Worm (Caenorhabditis elegans): ENCODE measurements around the gene mma-1.

mma-1 gene

DNA sequence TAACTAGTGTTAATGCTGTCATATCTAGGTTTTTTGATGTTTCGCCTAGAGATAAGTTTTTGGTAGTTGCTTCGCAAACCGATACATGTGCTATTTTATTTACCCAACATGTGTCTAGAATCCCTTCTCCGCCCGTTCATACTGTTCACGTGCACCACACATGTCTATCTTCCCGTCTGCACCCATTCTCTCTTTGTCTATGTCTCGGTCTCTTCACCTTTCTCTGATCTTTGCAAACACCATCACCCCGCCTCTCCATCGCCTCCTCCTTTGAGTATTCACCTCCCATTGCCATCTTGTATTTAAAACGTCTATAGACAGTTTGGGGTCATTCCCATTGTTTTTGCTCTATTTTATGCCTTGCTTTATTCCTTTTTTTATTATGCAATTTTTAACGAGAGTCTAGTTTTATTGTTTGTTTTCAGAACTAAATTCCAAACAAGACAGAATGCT lies 41.2 kb upstream of the mma-1 start, which contains the start of gene F56H9.2 (continued):
- peak; percentile 28 for TF ChIP-seq nhr-11 (tag; optimal IDR thresholded peaks at IDR 0.05)
- TF ChIP-seq mep-1 (tag; optimal IDR thresholded peaks at IDR 0.05), result peak; percentile 76
- peak; percentile 99 for TF ChIP-seq mxl-2 (GFP tag; conservative IDR thresholded peaks at IDR 0.05)
- no peak for TF ChIP-seq fkh-10 (GFP tag; optimal IDR thresholded peaks at IDR 0.05)
- TF ChIP-seq egl-43 (GFP tag; IDR thresholded peaks at IDR 0.05), result no peak
- TF ChIP-seq spr-1 (tag; optimal IDR thresholded peaks at IDR 0.05), result peak; percentile 16
- TF ChIP-seq hlh-30 (tag; optimal IDR thresholded peaks at IDR 0.05; ENCODE audit: insufficient read depth), result peak; percentile 94
- TF ChIP-seq ZK337.2 (GFP tag; IDR thresholded peaks at IDR 0.05), result no peak
- no peak for TF ChIP-seq lin-15B (tag; optimal IDR thresholded peaks at IDR 0.05)
- TF ChIP-seq ZK546.5 (tag; optimal IDR thresholded peaks at IDR 0.05), result no peak
- no peak for TF ChIP-seq egl-27 (tag; optimal IDR thresholded peaks at IDR 0.05)
- no peak for TF ChIP-seq sdz-12 (GFP tag; optimal IDR thresholded peaks at IDR 0.05)
- TF ChIP-seq ces-1 (GFP tag; optimal IDR thresholded peaks at IDR 0.05), result no peak
- TF ChIP-seq duxl-1 (tag; optimal IDR thresholded peaks at IDR 0.05; ENCODE audit: poor library complexity), result no peak
- no peak for TF ChIP-seq vab-7 (GFP tag; IDR thresholded peaks at IDR 0.05)
- peak; percentile 51 for TF ChIP-seq nhr-28 (tag; optimal IDR thresholded peaks at IDR 0.05)
- TF ChIP-seq ceh-44 (GFP tag; IDR thresholded peaks at IDR 0.05), result no peak
- TF ChIP-seq skn-1 (tag; optimal IDR thresholded peaks at IDR 0.05), result no peak

DNA sequence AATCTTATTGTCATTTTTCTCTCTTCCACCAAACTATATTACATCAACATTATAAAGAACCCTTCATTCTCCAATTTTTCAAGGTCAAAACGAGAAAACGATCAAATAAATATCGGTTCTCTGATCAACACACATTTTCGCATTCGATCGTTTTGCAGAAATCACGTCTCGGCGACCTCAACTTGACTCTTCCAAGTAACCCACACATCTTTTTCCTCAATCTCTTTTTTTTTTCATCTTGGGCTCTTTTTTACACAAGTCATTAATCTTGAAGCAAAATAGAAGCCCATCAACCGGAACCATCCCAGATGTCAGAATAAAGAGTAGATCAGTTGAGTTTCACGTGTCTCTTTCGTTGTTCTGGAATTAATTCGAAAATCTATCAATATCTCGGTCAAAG lies 40.2 kb upstream of the mma-1 start:
- TF ChIP-seq nhr-76 (tag; optimal IDR thresholded peaks at IDR 0.05) (no peak), mdl-1 (tag; optimal IDR thresholded peaks at IDR 0.05) (peak in 1 of 2 experiments; percentile 20), ceh-20 (GFP tag; IDR thresholded peaks at IDR 0.05) (no peak), ceh-82 (tag; optimal IDR thresholded peaks at IDR 0.05) (no peak), nhr-11 (tag; optimal IDR thresholded peaks at IDR 0.05) (peak; percentile 35), hlh-11 (tag; optimal IDR thresholded peaks at IDR 0.05) (peak; percentile 42), unc-62 (GFP tag; optimal IDR thresholded peaks at IDR 0.05 in 1 of 2) (peak in 1 of 2 experiments; percentile 28), unc-62 (tag; optimal IDR thresholded peaks at IDR 0.05) (no peak), tra-1 (GFP tag; IDR thresholded peaks at IDR 0.05) (0 out of 2 replicates have a peak, but pooled peaks have one; percentile 43), attf-4 (tag; optimal IDR thresholded peaks at IDR 0.05) (no peak), hlh-30 (tag; optimal IDR thresholded peaks at IDR 0.05; ENCODE audit: insufficient read depth) (peak; percentile 26), daf-16 (GFP tag; optimal IDR thresholded peaks at IDR 0.05) (peak in 1 of 2 experiments; percentile 50), daf-16 (tag; optimal IDR thresholded peaks at IDR 0.05) (no peak), nhr-48 (tag; optimal IDR thresholded peaks at IDR 0.05) (peak; percentile 13), Y75B8A.6 (GFP tag; IDR thresholded peaks at IDR 0.05) (no peak), dmd-8 (GFP tag; IDR thresholded peaks at IDR 0.05) (no peak), nhr-102 (tag; optimal IDR thresholded peaks at IDR 0.05) (no peak), mep-1 (tag; optimal IDR thresholded peaks at IDR 0.05) (peak; percentile 1), ZK337.2 (GFP tag; IDR thresholded peaks at IDR 0.05) (no peak), mxl-3 (GFP tag; optimal IDR thresholded peaks at IDR 0.05) (no peak), aha-1 (tag) (peak; percentile 32)

DNA sequence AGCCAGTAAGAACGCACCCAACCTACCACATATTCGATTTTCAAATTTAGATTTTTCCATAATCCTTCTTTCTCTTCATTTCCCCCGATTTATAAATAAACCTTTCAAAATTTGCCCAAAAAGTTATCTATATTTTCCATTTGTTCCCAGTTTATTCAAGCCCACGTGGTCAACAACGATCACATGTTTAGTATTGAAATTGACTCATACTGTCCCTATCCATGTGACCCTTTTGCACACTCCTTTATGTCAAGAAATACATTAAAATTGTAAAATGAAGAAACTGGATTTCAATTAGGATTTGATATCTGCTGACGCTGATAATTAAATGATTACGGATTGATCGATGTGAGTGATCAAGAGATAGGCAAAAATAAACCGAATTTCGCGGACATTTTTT lies 39.1 kb upstream of the mma-1 start:
- TF ChIP-seq egl-43 (GFP tag; IDR thresholded peaks at IDR 0.05) (no peak), dve-1 (tag; optimal IDR thresholded peaks at IDR 0.05; ENCODE audit: insufficient read depth) (peak; percentile 87), daf-16 (GFP tag; optimal IDR thresholded peaks at IDR 0.05) (no peak), daf-16 (tag; optimal IDR thresholded peaks at IDR 0.05) (peak; percentile 45), aha-1 (tag) (peak; percentile 30), zip-11 (GFP tag; IDR thresholded peaks at IDR 0.05) (no peak), sdz-12 (GFP tag; optimal IDR thresholded peaks at IDR 0.05) (no peak), ces-1 (GFP tag; optimal IDR thresholded peaks at IDR 0.05) (no peak), php-3 (GFP tag; IDR thresholded peaks at IDR 0.05) (peak; percentile 50; the same call in 1 of the 2 replicates), nhr-41 (GFP tag; IDR thresholded peaks at IDR 0.05) (no peak), attf-4 (tag; optimal IDR thresholded peaks at IDR 0.05) (no peak), Y75B8A.6 (GFP tag; IDR thresholded peaks at IDR 0.05) (no peak), nhr-76 (tag; optimal IDR thresholded peaks at IDR 0.05) (no peak), lin-13 (GFP tag; optimal IDR thresholded peaks at IDR 0.05) (no peak), zfp-3 (GFP tag; conservative IDR thresholded peaks at IDR 0.05) (no peak), tra-1 (GFP tag; IDR thresholded peaks at IDR 0.05) (no peak), hlh-30 (tag; optimal IDR thresholded peaks at IDR 0.05; ENCODE audit: insufficient read depth) (peak; percentile 86), nhr-77 (tag; optimal IDR thresholded peaks at IDR 0.05) (peak; percentile 76), mdl-1 (tag; optimal IDR thresholded peaks at IDR 0.05) (peak; percentile 58 to 85), skn-1 (tag; optimal IDR thresholded peaks at IDR 0.05) (no peak), spr-1 (tag; optimal IDR thresholded peaks at IDR 0.05) (no peak), vab-7 (GFP tag; IDR thresholded peaks at IDR 0.05) (no peak), mep-1 (tag; optimal IDR thresholded peaks at IDR 0.05) (no peak), mxl-3 (GFP tag; optimal IDR thresholded peaks at IDR 0.05) (peak; percentile 44), nhr-102 (tag; optimal IDR thresholded peaks at IDR 0.05) (no peak), nhr-111 (GFP tag; optimal IDR thresholded peaks at IDR 0.05) (no peak), ZK546.5 (tag; optimal IDR thresholded peaks at IDR 0.05) (no peak), cey-2 (tag; optimal IDR thresholded peaks at IDR 0.05; ENCODE audit: borderline replicate concordance, insufficient read depth) (no peak), dmd-6 (GFP tag; IDR thresholded peaks at IDR 0.05) (peak; percentile 51)

All from whole organism, L4 larva.